Fruit fly (Drosophila melanogaster) whole organism, adult: ENCODE measurements around the gene CG8773.

Experiments
- CG12768 ChIP-seq: fragments of 200-800 bp; sonication (Bioruptor generic); optimal IDR thresholded peaks from 2 replicates; lab custom pipeline; 2017; ENCODE audit warnings: missing biosample characterization, missing genetic modification characterization, mild to moderate bottlenecking, moderate library complexity, missing genetic modification reagents
- CG1620 ChIP-seq: fragments of 200-800 bp; sonication (Bioruptor generic); optimal IDR thresholded peaks from 2 replicates; lab custom pipeline; 2016; ENCODE audit warnings: missing biosample characterization, missing genetic modification characterization
- CG33017 ChIP-seq: fragments of 200-800 bp; sonication (Bioruptor generic); optimal IDR thresholded peaks from 2 replicates; lab custom pipeline; 2018; ENCODE audit warnings: missing biosample characterization, mild to moderate bottlenecking, missing genetic modification characterization, moderate library complexity
- CG7045 ChIP-seq: fragments of 200-800 bp; sonication (Bioruptor generic); optimal IDR thresholded peaks from 2 replicates; lab custom pipeline; 2017; ENCODE audit warnings: missing biosample characterization, mild to moderate bottlenecking, missing genetic modification characterization
- CG7101 ChIP-seq: fragments of 200-800 bp; sonication (Bioruptor generic); optimal IDR thresholded peaks from 2 replicates; lab custom pipeline; 2018; ENCODE audit warnings: missing biosample characterization, mild to moderate bottlenecking, missing genetic modification characterization, moderate library complexity
- Crg-1 ChIP-seq: fragments of 200-800 bp; sonication (Bioruptor generic); optimal IDR thresholded peaks from 2 replicates; lab custom pipeline; 2016; ENCODE audit warnings: missing biosample characterization, missing genetic modification characterization
- Hr96 ChIP-seq: fragments of 200-800 bp; sonication (Bioruptor generic); optimal IDR thresholded peaks from 2 replicates; lab custom pipeline; 2016; ENCODE audit warnings: missing biosample characterization, missing genetic modification characterization
- Mnt ChIP-seq: fragments of 200-800 bp; sonication (Bioruptor generic); optimal IDR thresholded peaks from 2 replicates; lab custom pipeline; 2016; ENCODE audit warnings: missing biosample characterization, mild to moderate bottlenecking, missing genetic modification characterization
- cic ChIP-seq: fragments of 200-800 bp; sonication (Bioruptor generic); optimal IDR thresholded peaks from 2 replicates; lab custom pipeline; 2017; ENCODE audit warnings: missing biosample characterization, mild to moderate bottlenecking, missing genetic modification characterization, moderate library complexity
- kay ChIP-seq: fragments of 200-800 bp; sonication (Bioruptor generic); peaks from one replicate; lab custom pipeline; 2016; ENCODE audit warnings: missing biosample characterization, missing genetic modification characterization, borderline replicate concordance
- ovo ChIP-seq: fragments of 200-800 bp; sonication (Bioruptor generic); optimal IDR thresholded peaks from 2 replicates; lab custom pipeline; 2016; ENCODE audit warnings: missing biosample characterization, missing genetic modification characterization
- pad ChIP-seq: fragments of 200-800 bp; sonication (Bioruptor generic); optimal IDR thresholded peaks from 3 replicates; lab custom pipeline; 2017; ENCODE audit warnings: missing biosample characterization, missing genetic modification characterization, mild to moderate bottlenecking, moderate library complexity, missing genetic modification reagents
- toe ChIP-seq: fragments of 200-800 bp; sonication (Bioruptor generic); optimal IDR thresholded peaks from 2 replicates; lab custom pipeline; 2016; ENCODE audit warnings: missing biosample characterization, missing genetic modification characterization

DNA sequence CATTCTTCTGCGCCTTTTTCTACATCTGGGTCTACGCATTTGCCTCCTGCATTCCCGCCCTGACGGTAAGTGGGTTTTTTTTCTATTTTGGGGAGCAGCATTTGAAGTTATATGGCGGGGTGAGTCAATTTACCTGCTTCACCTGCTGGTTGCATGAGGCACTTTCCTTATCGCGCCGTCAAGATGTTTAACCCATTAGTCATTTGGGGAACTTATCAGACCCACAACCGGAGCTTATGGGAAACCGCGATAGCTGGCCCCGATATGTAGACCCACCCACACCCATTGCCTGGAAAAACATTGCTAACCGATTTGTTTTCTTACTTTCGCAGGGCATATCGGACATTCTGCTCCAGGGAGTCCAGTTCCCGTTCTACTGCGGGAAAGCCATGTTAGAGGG is 32.8 kb upstream of the CG8773 start:
- TF ChIP-seq kay (no peak), CG1620 (GFP tag; lab: Kevin White, UChicago) (no peak), CG7045 (GFP tag; lab: Kevin White, UChicago) (no peak), Crg-1 (GFP tag; lab: Kevin White, UChicago) (no peak), CG7101 (tag; lab: Kevin White, UChicago) (no peak), Hr96 (GFP tag; lab: Kevin White, UChicago) (no peak), ovo (GFP tag; lab: Kevin White, UChicago) (no peak), CG33017 (no peak), Mnt (GFP tag; lab: Kevin White, UChicago) (no peak), pad (GFP tag; lab: Kevin White, UChicago) (no peak), toe (GFP tag; lab: Kevin White, UChicago) (no peak), cic (GFP tag; lab: Kevin White, UChicago) (no peak), CG12768 (GFP tag; lab: Kevin White, UChicago) (no peak)
